Fruit fly (Drosophila melanogaster) Kc167 (cell line): Measurements from ENCODE around the gene CG9743.

ENCODE experiments used
- Myc ChIP-seq: fragments of >200 bp; optimal IDR thresholded peaks from 2 replicates; lab custom pipeline; 2017; ENCODE audit warnings: missing external identifiers
- Sin3A ChIP-seq: fragments of >200 bp; optimal IDR thresholded peaks from 2 replicates; lab custom pipeline; 2018; ENCODE audit warnings: missing external identifiers
- h ChIP-seq: fragments of >200 bp; optimal IDR thresholded peaks from 3 replicates; lab custom pipeline; 2018; ENCODE audit warnings: missing external identifiers
- insv ChIP-seq: fragments of >200 bp; optimal IDR thresholded peaks from 3 replicates; lab custom pipeline; 2018; ENCODE audit warnings: missing external identifiers
- psq ChIP-seq: fragments of >200 bp; optimal IDR thresholded peaks from 2 replicates; lab custom pipeline; 2017; ENCODE audit warnings: missing external identifiers
- ttk ChIP-seq: sonication (Bioruptor generic); optimal IDR thresholded peaks from 2 replicates; lab custom pipeline; 2017; ENCODE audit warnings: missing external identifiers

Gene CG9743

DNA sequence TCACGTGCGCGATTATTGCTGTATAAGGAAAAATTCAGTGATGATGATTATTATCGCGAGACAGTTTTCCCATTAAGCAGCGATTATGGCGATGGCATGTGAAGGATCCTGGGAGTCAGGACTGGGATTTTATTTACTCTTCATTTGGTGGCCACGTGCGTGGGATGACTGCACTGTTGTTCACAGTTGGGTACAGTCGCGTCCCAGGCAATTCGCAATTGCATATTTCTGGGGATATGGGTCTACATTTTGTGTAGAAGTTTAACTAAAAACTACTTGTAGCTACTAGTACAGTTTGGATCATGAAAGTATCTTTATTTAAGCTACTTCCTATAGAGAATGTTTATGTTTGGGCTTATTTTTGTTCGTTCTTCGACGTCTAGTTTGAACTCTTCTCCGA is 34.2 kb upstream of the CG9743 start:
- TF ChIP-seq insv (lab: Kevin White, UChicago), result no peak
- no peak for TF ChIP-seq h (lab: Kevin White, UChicago)
- no peak for TF ChIP-seq psq (lab: Kevin White, UChicago)
- no peak for TF ChIP-seq ttk (lab: Kevin White, UChicago)
- TF ChIP-seq Myc, result no peak
- no peak for TF ChIP-seq Sin3A (lab: Kevin White, UChicago)

DNA sequence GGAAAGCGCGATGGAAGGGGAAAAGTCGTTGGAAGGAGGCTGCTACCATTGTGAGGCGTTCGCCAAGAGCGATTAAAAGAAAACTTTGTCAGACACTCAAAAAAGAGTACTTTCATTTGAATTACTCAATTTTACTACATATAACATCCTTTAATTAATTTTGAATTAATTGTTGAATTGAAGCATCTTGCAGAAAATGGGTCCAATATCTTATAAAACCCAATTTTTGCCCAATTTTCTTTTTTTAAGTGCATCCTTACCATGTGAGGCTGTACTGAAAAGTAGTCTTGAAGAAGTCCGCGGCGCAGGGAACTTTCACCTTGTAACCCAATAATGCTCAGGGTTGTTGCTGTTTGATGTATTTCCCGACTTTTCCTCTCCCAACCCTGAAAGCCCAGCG is 32.5 kb upstream of the CG9743 start:
- TF ChIP-seq ttk (lab: Kevin White, UChicago), result no peak
- no peak for TF ChIP-seq Sin3A (lab: Kevin White, UChicago)
- TF ChIP-seq psq (lab: Kevin White, UChicago), result no peak
- TF ChIP-seq Myc, result no peak
- no peak for TF ChIP-seq h (lab: Kevin White, UChicago)
- TF ChIP-seq insv (lab: Kevin White, UChicago), result no peak

DNA sequence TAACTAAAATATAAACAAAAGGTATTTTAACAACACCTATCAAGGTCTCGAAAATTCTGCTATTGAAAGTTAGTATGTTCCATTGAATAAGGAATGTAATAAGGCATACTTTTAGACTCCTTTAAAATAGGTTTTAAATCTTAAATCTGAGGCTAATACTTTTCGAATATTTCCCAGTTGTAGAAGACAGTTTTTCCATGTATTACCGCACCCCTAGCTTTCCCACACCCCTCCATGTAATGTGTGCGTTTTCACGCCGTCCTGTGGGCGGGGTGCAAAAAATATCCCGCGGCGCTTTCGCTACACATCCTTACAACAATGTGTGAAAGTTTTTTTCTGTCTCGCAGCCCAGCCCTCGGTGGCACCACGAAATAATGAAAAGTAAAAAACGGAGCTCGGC is 21.8 kb upstream of the CG9743 start:
- TF ChIP-seq h (lab: Kevin White, UChicago) (no peak), ttk (lab: Kevin White, UChicago) (no peak), Myc (no peak), insv (lab: Kevin White, UChicago) (no peak), psq (lab: Kevin White, UChicago) (no peak), Sin3A (lab: Kevin White, UChicago) (no peak)

DNA sequence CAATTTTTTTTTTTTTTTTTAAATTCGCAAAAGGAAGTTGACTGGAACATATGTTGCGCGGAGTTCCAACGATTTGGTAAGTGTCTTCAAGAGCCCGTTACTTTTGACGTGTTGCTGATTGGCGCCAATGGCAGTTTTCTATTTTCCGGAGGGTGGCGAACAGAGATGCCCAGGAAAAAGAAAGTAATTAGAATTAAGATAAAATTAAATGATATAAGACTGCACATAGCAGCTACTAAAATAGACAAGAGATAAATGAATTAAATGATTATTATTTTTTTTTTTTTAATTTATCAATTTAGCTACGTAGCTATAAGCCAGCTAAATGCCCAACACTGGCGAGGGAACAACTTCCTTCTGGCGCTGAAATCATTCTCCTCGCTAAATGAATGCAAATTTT is 19.4 kb upstream of the CG9743 start:
- TF ChIP-seq insv (lab: Kevin White, UChicago) (no peak), psq (lab: Kevin White, UChicago) (no peak), ttk (lab: Kevin White, UChicago) (no peak), h (lab: Kevin White, UChicago) (no peak), Myc (no peak), Sin3A (lab: Kevin White, UChicago) (no peak)

DNA sequence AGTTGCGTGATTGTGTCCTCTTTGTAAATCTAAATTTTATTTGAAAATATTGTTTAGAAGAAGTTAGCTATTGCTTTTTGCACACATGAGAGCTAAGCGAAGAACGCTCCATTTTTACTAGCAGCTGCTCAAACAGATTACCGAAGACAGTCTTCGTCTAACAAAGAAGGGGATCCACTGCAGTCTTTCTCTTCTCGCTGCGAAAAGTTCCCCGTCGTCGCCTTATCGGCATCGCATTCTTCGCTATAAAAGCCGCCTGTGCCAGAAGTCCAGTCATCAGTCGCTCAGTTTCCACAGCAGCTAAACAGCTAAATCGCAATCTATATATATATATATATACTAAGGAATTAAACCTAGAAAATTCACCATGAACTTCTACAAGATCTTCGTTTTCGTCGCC is 13.4 kb upstream of the CG9743 start, which contains the start of gene CecC:
CecC (plus strand) TSS at position 275 of the 400 bp plus-strand sequence.
- TF ChIP-seq h (lab: Kevin White, UChicago), result no peak
- no peak for TF ChIP-seq insv (lab: Kevin White, UChicago)
- TF ChIP-seq Sin3A (lab: Kevin White, UChicago), result no peak
- no peak for TF ChIP-seq psq (lab: Kevin White, UChicago)
- no peak for TF ChIP-seq Myc
- TF ChIP-seq ttk (lab: Kevin White, UChicago), result no peak

DNA sequence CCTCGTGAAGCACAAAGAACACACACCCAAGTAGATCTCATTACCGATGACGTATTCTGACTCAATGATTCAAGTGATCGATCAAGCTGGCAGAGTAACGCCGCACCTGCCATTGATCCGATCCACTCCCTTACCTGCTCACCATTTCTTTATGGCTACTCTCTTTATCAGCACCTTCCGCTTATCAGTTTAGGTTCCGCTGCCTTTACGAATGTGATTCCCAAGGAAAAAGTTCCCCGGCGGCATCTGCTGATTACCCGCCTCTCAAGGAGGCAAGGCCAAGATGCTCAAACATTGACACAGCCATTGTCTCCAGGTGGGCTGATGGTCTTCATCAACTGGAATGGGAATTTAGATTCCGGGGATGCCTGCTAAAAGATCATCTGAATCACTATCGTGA is 12.2 kb upstream of the CG9743 start:
- TF ChIP-seq Myc (no peak), psq (lab: Kevin White, UChicago) (no peak), Sin3A (lab: Kevin White, UChicago) (no peak), h (lab: Kevin White, UChicago) (no peak), ttk (lab: Kevin White, UChicago) (no peak), insv (lab: Kevin White, UChicago) (no peak)

DNA sequence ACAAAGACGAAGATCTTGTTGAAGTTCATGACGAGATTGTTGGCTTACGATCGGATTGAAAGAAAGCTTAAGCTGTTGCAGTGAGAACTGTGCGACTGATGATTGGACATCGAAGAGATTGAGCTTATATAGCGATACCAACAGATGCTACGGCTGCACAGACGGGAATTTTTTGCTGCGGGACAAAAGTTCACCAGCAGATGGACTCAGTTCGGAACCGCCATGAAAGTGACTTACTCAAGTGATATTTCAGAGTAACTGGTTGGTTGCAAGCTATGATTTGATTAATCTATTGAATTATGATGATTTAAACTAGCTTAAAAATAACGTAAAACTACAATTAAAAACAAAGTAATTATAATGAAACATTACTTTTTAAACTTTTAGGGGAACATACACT is 10.9 kb upstream of the CG9743 start, which contains the start of gene CecB:
CecB (minus strand) TSS at position 101 of the 400 bp plus-strand sequence.
- TF ChIP-seq ttk (lab: Kevin White, UChicago) (no peak), Sin3A (lab: Kevin White, UChicago) (no peak), Myc (no peak), h (lab: Kevin White, UChicago) (no peak), psq (lab: Kevin White, UChicago) (no peak), insv (lab: Kevin White, UChicago) (no peak)

DNA sequence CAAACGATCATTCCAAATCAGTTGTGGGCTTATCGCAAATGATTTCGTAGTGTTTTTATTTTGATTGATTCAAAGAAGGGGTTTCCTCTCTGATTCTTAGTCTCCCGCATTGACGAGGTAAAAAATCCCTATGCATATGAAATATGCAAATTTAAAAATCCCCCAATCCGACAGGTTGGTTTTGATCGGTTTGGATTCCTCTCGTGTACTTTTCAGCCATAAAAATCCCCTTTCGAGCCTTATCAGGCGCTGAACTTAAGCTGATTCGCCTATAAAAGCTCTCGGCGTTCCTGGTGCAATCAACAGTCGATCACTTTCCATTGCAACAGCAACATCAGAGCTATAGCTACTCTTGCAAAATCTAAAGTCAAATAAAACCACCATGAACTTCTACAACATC is 9.1 kb upstream of the CG9743 start, which contains the start of gene CecA2:
CecA2 (plus strand) TSS at position 301 of the 400 bp plus-strand sequence.
- TF ChIP-seq Myc (no peak), psq (lab: Kevin White, UChicago) (no peak)

DNA sequence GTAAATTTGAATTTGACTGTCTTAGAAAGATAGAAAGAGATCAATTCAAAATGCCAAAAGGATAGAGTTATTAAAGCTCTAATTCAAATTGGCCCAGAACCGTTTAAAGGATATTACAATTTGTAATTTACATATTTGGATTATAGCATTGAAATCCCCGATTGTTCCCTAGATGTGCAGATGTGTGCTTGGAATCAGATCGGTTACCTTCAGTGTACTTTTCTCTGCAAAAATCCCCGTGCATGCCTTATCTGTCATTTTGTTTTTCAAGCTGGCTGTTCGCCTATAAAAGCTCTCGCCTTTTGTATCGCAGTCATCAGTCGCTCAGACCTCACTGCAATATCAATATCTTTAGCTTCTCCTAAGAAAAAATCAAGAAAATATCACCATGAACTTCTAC is 7.8 kb upstream of the CG9743 start, which contains the start of gene CecA1:
CecA1 (plus strand) TSS at position 315 of the 400 bp plus-strand sequence.
- TF ChIP-seq h (lab: Kevin White, UChicago), result no peak

DNA sequence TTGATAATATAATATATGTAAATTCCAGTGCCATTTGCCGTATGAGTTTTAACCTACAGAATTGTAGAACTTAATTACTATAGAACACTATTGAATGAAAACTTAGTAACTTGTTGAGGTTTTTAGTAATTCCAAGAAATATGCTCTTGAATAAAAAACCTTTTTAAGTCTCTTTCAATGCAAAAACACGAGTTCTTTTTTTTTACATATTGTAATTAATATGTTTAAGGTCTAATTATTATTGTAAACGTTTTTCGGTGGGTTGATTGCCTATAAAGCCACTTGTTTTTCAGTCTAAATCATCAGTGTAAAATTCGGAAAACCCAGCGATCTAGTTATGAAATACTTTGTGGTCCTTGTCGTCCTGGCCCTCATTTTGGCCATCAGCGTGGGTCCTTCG is 6.8 kb upstream of the CG9743 start, which contains the start of gene Anp:
Anp (plus strand) TSS at position 301 of the 400 bp plus-strand sequence.
- TF ChIP-seq ttk (lab: Kevin White, UChicago) (no peak), Sin3A (lab: Kevin White, UChicago) (no peak), psq (lab: Kevin White, UChicago) (no peak), insv (lab: Kevin White, UChicago) (no peak), Myc (no peak), h (lab: Kevin White, UChicago) (no peak)

DNA sequence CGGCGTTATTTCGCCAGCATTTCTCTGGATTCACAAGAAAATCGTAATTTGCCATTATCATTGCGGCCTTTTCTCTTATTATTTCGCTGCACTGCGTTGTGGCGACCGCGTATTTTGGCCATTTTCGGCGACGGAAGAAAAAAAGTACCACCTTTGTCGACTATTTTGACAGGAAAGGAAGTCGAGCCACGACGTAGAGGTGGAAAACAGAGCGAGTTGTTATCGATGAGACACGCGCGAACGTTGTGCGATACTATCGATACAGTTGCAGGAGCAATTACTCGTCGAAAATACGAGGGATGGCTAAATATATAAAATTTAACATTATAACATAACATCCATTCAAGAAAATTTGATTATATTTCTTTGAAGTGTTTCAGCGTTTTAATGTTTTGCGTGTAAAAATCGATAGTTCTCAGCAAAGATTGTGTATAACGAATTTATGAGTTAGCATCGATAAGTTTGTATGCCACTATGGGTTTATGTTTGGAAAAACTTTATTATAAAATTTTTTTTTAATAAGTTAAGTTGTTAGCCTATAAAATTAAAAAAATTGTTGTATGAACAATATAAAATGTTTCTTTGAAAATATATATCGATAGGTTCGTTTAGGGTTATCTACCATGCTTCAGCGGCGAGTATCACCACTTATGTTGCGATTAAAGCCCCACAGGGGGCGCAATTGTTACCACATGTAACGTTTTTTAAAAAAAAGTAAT is 6.1 kb upstream of the CG9743 start, which contains the start of gene RpS7:
RpS7 (minus strand) TSS at position 255 of the 719 bp plus-strand sequence.
- TF ChIP-seq insv (lab: Kevin White, UChicago) (no peak), Myc (no peak), Sin3A (lab: Kevin White, UChicago) (no peak)

DNA sequence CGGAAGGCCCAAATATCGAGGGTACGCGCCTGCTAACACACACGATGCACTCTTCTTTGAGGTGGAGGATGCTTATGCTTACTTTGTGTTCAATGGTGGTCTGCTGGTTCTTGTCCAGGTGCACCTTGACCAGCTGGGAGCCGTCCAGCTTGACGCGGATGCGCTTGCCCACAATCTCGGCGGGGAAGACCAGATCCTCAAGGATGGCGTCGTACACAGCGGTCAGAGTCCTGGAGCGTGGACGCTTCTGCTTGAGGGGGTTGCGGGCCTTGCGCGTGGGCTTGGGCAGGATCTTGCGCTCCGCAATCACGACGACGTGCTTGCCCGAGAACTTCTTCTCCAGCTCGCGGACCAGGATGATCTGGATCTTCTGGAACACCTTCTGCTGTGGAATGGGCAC is 5.2 kb upstream of the CG9743 start:
- TF ChIP-seq insv (lab: Kevin White, UChicago), result no peak
- no peak for TF ChIP-seq Sin3A (lab: Kevin White, UChicago)
- TF ChIP-seq ttk (lab: Kevin White, UChicago), result no peak
- no peak for TF ChIP-seq Myc
- no peak for TF ChIP-seq h (lab: Kevin White, UChicago)
- no peak for TF ChIP-seq psq (lab: Kevin White, UChicago)
